Worm (Caenorhabditis elegans) whole organism, mixed stage, embryonic: ENCODE measurements around the gene C08F11.12.

ENCODE experiments used
- M03D4.4 ChIP-seq: sonication (generic microtip); optimal IDR thresholded peaks from 2 replicates; lab custom pipeline; 2017; ENCODE audit warnings: mild to moderate bottlenecking, missing genetic modification characterization, missing compliant biosample characterization
- bed-3 ChIP-seq: fragments of 200-800 bp; sonication (Bioruptor generic); optimal IDR thresholded peaks from 3 replicates; lab custom pipeline; 2018; ENCODE audit warnings: mild to moderate bottlenecking, missing genetic modification characterization, moderate library complexity, missing compliant biosample characterization
- blmp-1 ChIP-seq: fragments of 150-350 bp; optimal IDR thresholded peaks from 2 replicates; lab custom pipeline; 2014; ENCODE audit warnings: missing biosample characterization, missing genetic modification characterization
- ceh-39 ChIP-seq: fragments of 150-350 bp; optimal IDR thresholded peaks from 2 replicates; lab custom pipeline; 2014; ENCODE audit warnings: missing biosample characterization, missing genetic modification characterization
- ceh-43 ChIP-seq: fragments of 200-800 bp; sonication (Bioruptor generic); optimal IDR thresholded peaks from 2 replicates; lab custom pipeline; 2018; ENCODE audit warnings: mild to moderate bottlenecking, missing genetic modification characterization, moderate library complexity, missing compliant biosample characterization
- ceh-83 ChIP-seq: fragments of 200-800 bp; sonication (Bioruptor generic); optimal IDR thresholded peaks from 2 replicates; lab custom pipeline; 2018; ENCODE audit warnings: mild to moderate bottlenecking, missing genetic modification characterization, missing compliant biosample characterization
- ces-1 ChIP-seq: fragments of 150-350 bp; optimal IDR thresholded peaks from 2 replicates; lab custom pipeline; 2014; ENCODE audit warnings: missing biosample characterization, missing genetic modification reagents, missing genetic modification characterization
- cnd-1 ChIP-seq: fragments of 200-800 bp; sonication (Bioruptor generic); optimal IDR thresholded peaks from 2 replicates; lab custom pipeline; 2018; ENCODE audit warnings: mild to moderate bottlenecking, missing genetic modification characterization, missing compliant biosample characterization
- drap-1 ChIP-seq: fragments of 200-800 bp; sonication (Bioruptor generic); optimal IDR thresholded peaks from 3 replicates; lab custom pipeline; 2018; ENCODE audit warnings: mild to moderate bottlenecking, missing genetic modification characterization, missing compliant biosample characterization
- elt-1 ChIP-seq: sonication (generic microtip); optimal IDR thresholded peaks from 2 replicates; lab custom pipeline; 2017; ENCODE audit warnings: missing genetic modification characterization, mild to moderate bottlenecking, missing compliant biosample characterization, antibody characterized with exemption, moderate library complexity, borderline replicate concordance; ENCODE audit not compliant: insufficient read depth
- elt-3 ChIP-seq: fragments of 150-350 bp; optimal IDR thresholded peaks from 2 replicates; lab custom pipeline; 2014; ENCODE audit warnings: missing biosample characterization, missing genetic modification characterization
- flh-1 ChIP-seq: fragments of 200-800 bp; sonication (Bioruptor generic); optimal IDR thresholded peaks from 2 replicates; lab custom pipeline; 2018; ENCODE audit warnings: mild to moderate bottlenecking, missing genetic modification characterization, moderate library complexity, missing compliant biosample characterization
- ham-2 ChIP-seq: fragments of 200-800 bp; sonication (Bioruptor generic); optimal IDR thresholded peaks from 2 replicates; lab custom pipeline; 2018; ENCODE audit warnings: mild to moderate bottlenecking, missing genetic modification characterization, missing compliant biosample characterization
- lin-13 ChIP-seq: fragments of 150-350 bp; optimal IDR thresholded peaks from 2 replicates; lab custom pipeline; 2014; ENCODE audit warnings: missing biosample characterization, missing genetic modification characterization
- lin-32 ChIP-seq: fragments of 200-800 bp; sonication (Bioruptor generic); optimal IDR thresholded peaks from 2 replicates; lab custom pipeline; 2018; ENCODE audit warnings: mild to moderate bottlenecking, missing genetic modification characterization, missing compliant biosample characterization
- lsy-2 ChIP-seq: fragments of 150-350 bp; optimal IDR thresholded peaks from 2 replicates; lab custom pipeline; 2014; ENCODE audit warnings: missing biosample characterization, missing genetic modification characterization
- mab-5 ChIP-seq: fragments of 150-350 bp; optimal IDR thresholded peaks from 2 replicates; lab custom pipeline; 2014; ENCODE audit warnings: missing biosample characterization, missing genetic modification characterization
- mep-1 ChIP-seq: fragments of 150-350 bp; optimal IDR thresholded peaks from 2 replicates; lab custom pipeline; 2017; ENCODE audit warnings: missing biosample characterization, missing genetic modification reagents, missing genetic modification characterization, inconsistent platforms
- mls-2 ChIP-seq: sonication (generic microtip); optimal IDR thresholded peaks from 2 replicates; lab custom pipeline; 2016; ENCODE audit warnings: mild to moderate bottlenecking, missing genetic modification characterization, moderate library complexity, missing compliant biosample characterization
- nhr-12 ChIP-seq: fragments of 150-350 bp; optimal IDR thresholded peaks from 2 replicates; lab custom pipeline; 2014; ENCODE audit warnings: missing biosample characterization, missing genetic modification characterization
- nhr-2 ChIP-seq: fragments of 150-350 bp; optimal IDR thresholded peaks from 2 replicates; lab custom pipeline; 2014; ENCODE audit warnings: missing biosample characterization, missing genetic modification characterization
- nhr-237 ChIP-seq: fragments of 150-350 bp; optimal IDR thresholded peaks from 2 replicates; lab custom pipeline; 2014; ENCODE audit warnings: missing biosample characterization, missing genetic modification characterization
- nhr-28 ChIP-seq: fragments of 150-350 bp; optimal IDR thresholded peaks from 2 replicates; lab custom pipeline; 2014; ENCODE audit warnings: missing biosample characterization, missing genetic modification characterization
- pha-4 ChIP-seq: fragments of 150-350 bp; optimal IDR thresholded peaks from 2 replicates; lab custom pipeline; 2018; ENCODE audit warnings: missing biosample characterization, missing genetic modification reagents, missing genetic modification characterization
- sem-2 ChIP-seq: fragments of 200-800 bp; sonication (Bioruptor generic); optimal IDR thresholded peaks from 2 replicates; lab custom pipeline; 2018; ENCODE audit warnings: mild to moderate bottlenecking, missing genetic modification characterization, missing compliant biosample characterization
- snpc-4 ChIP-seq: fragments of 150-350 bp; optimal IDR thresholded peaks from 2 replicates; lab custom pipeline; 2014; ENCODE audit warnings: missing biosample characterization, missing genetic modification characterization
- sptf-1 ChIP-seq: sonication (generic microtip); optimal IDR thresholded peaks from 2 replicates; lab custom pipeline; 2017; ENCODE audit warnings: mild to moderate bottlenecking, missing genetic modification characterization, moderate library complexity, missing compliant biosample characterization
- tbx-8 ChIP-seq: fragments of 200-800 bp; sonication (Bioruptor generic); optimal IDR thresholded peaks from 2 replicates; lab custom pipeline; 2018; ENCODE audit warnings: mild to moderate bottlenecking, missing genetic modification characterization, moderate library complexity, missing compliant biosample characterization
- unc-120 ChIP-seq: sonication (generic microtip); optimal IDR thresholded peaks from 2 replicates; lab custom pipeline; 2017; ENCODE audit warnings: missing genetic modification characterization, missing compliant biosample characterization; ENCODE audit not compliant: poor library complexity, severe bottlenecking
- unc-39 ChIP-seq: fragments of 150-350 bp; optimal IDR thresholded peaks from 2 replicates; lab custom pipeline; 2014; ENCODE audit warnings: missing biosample characterization, missing genetic modification characterization
- unc-62 ChIP-seq: fragments of 150-350 bp; optimal IDR thresholded peaks from 2 replicates; lab custom pipeline; 2014; ENCODE audit warnings: missing biosample characterization, missing genetic modification reagents, missing genetic modification characterization
- zip-8 ChIP-seq: fragments of 150-350 bp; optimal IDR thresholded peaks from 2 replicates; lab custom pipeline; 2014; ENCODE audit warnings: missing biosample characterization, missing genetic modification characterization
- ztf-11 ChIP-seq: fragments of 150-350 bp; optimal IDR thresholded peaks from 2 replicates; lab custom pipeline; 2014; ENCODE audit warnings: missing biosample characterization, missing genetic modification characterization

Gene C08F11.12

DNA sequence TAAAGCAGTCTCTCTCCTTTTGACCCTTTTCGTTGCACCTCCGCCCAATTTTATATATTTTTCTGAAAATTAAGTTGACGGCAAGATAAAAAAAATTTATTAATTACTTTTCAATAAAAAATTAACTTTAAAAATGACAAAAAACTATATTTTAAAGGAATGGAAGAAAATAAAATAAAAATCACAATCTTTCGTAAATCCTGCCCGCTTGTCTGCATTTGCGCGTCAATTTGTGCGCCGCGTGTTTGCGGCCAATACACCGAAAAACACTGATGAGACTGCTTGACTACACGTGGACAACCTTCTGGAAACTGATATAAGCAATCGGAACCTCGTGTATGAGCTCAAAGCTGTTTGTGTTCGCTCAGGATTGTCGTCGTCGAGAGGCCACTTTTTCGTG, 14.3 kb downstream of the C08F11.12 start, which contains the start of gene C08F11.7:
TSS of gene C08F11.7 (plus strand) at position 301 of the 400 bp plus-strand sequence.
- TF ChIP-seq cnd-1 (tag; lab: Kevin White, UChicago) (no peak), ceh-39 (tag; lab: Kevin White, UChicago) (no peak), mep-1 (tag; lab: Kevin White, UChicago) (no peak)

DNA sequence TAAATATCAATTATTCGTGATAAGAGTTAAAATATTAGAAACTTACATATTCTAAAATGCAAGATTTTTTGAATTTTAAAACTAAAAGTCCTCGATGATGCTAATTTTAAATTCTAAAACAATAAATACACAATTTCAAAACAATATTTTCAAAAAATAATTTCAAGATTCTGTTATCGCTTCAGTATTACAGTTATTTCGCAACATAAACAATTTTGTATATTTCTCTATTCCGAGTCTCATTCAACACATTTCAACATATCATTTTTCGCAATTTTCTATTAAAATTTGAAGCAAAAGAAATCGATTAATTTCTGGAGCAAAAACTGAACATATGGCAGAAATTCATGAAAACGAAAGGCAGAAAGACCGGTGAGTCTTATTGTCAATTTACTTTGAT, 18.1 kb downstream of the C08F11.12 start, which contains the start of gene fbxa-98:
TSS of gene fbxa-98 (plus strand) at position 243 of the 400 bp plus-strand sequence.
- TF ChIP-seq tbx-8 (no peak), ztf-11 (tag; lab: Kevin White, UChicago) (no peak), ces-1 (GFP tag; lab: Kevin White, UChicago) (no peak), elt-1 (no peak), mls-2 (no peak), M03D4.4 (no peak), unc-39 (no peak), ceh-43 (GFP tag; lab: Kevin White, UChicago) (no peak), snpc-4 (tag; lab: Kevin White, UChicago) (no peak), blmp-1 (no peak), ceh-83 (GFP tag; lab: Kevin White, UChicago) (no peak), lsy-2 (tag; lab: Kevin White, UChicago) (no peak), nhr-237 (no peak), nhr-2 (tag; lab: Kevin White, UChicago) (no peak), sptf-1 (tag; lab: Kevin White, UChicago) (no peak)

DNA sequence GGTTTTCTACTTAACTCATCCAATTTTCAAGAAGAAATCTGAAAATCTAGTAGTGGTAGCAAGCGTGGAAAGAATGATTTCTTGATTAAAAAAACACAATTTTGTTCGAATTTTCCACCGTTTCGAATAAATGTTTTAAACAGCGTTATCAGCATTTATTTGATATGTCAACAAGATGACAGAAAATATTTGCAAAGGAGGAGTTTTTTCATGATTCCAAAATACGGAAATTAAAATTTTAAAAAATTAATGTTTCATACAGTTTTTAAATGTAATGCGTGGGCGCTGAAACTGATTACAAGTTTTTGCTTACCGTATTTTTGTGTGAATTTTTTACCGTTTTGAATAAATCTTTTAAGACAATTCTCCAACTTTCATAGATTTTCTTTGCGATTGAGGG, 18.7 kb downstream of the C08F11.12 start:
- TF ChIP-seq sptf-1 (tag; lab: Kevin White, UChicago) (no peak), ceh-83 (GFP tag; lab: Kevin White, UChicago) (no peak), lin-13 (tag; lab: Kevin White, UChicago) (no peak), unc-120 (no peak), blmp-1 (no peak), mab-5 (no peak), bed-3 (GFP tag; lab: Kevin White, UChicago) (no peak), elt-3 (no peak), ham-2 (no peak)

DNA sequence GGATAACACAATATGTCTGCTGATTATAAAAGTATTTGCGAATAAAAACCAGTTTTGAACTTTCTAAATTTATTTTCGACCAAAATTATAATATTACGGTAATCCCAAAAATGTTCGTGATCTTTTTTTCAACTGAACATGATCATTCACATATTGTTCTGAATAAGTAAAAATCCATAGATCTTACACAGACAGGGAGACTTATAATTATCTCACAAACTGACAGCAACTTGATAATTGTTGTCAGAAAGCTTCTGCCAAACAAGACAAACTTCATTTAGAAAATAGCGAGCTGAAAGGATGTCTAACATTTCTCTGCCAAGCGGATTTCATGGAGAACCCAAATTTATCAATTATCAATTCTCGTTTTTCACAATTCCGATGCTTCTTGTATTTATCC, 24.8 kb downstream of the C08F11.12 start, which contains the start of gene sru-21:
TSS of gene sru-21 (plus strand) at position 301 of the 400 bp plus-strand sequence.
- TF ChIP-seq mep-1 (tag; lab: Kevin White, UChicago) = no peak
- no peak for TF ChIP-seq ham-2
- TF ChIP-seq pha-4 (tag; lab: Kevin White, UChicago) = no peak

DNA sequence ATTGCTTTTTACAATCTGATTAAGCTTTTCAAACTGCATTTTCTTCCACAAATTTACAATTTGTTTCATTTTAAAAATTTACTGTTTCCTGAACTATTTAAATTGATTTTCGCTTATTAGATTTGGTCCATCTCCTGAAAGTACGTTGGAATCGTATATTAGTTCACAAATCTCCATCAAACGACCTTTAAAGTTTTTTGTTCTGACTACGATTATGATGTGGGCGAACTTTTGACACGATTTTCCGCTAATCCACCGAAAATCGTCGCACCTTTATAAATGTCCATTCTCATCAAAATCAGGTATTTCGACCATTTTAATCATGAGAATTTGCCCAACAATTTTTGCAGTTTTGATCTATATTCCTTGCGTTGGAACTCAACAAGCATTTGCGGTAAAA, 27.8 kb downstream of the C08F11.12 start, which contains the start of gene C08F11.1:
TSS of gene C08F11.1 (plus strand) at position 301 of the 400 bp plus-strand sequence.
- TF ChIP-seq sem-2 (no peak), ces-1 (GFP tag; lab: Kevin White, UChicago) (no peak), unc-39 (no peak)

DNA sequence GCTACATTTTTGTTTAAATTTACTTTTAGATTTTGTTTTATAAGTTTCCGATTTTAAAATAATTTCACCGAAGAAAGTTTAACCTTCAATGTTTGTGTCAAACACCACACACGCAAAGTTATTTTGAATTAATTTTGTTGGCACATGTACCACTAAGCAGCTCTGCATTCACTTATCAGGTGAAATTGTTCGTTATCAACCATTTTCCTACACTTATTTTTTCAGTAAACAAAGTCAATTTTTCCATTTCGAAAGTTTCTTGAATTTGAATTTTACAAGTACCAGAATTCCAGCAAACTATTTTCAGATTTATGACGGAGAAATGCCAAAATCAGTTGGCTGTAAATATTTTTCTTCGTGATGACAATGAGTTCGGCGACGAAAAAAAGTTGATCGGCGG, 32.1 kb downstream of the C08F11.12 start, which contains the start of gene C08F11.3:
TSS of gene C08F11.3 (plus strand) at position 301 of the 400 bp plus-strand sequence.
- TF ChIP-seq flh-1 (GFP tag; lab: Kevin White, UChicago) (no peak), drap-1 (GFP tag; lab: Kevin White, UChicago) (no peak), zip-8 (no peak), unc-39 (no peak), lsy-2 (tag; lab: Kevin White, UChicago) (no peak), snpc-4 (tag; lab: Kevin White, UChicago) (no peak), bed-3 (GFP tag; lab: Kevin White, UChicago) (no peak), ham-2 (no peak)

DNA sequence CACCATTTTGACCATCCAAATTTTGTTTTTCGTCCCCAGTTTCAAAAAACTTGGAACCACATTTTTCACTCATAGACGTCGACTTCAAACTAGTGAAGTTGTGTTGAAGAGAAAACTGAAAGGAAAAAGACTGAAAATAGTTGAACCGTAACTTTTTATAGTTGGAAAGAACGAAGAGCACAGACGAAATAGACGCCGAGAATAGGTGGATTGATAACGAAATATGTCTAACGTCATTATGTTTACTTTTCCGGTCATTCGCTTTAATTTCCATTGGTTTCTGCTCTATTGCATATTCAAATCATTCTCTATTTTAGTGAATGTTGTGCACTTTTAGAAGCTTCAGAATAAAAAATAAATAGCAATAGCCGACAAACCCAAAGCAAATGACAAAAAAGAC, 41.6 kb downstream of the C08F11.12 start, which contains the start of gene C08F11.13:
TSS of gene C08F11.13 (minus strand) at position 138 of the 400 bp plus-strand sequence.
- TF ChIP-seq elt-3 = no peak
- no peak for TF ChIP-seq flh-1 (GFP tag; lab: Kevin White, UChicago)
- TF ChIP-seq cnd-1 (tag; lab: Kevin White, UChicago) = no peak
- TF ChIP-seq nhr-12 (tag; lab: Kevin White, UChicago) = no peak
- no peak for TF ChIP-seq mls-2
- TF ChIP-seq nhr-28 (tag; lab: Kevin White, UChicago) = no peak
- TF ChIP-seq nhr-2 (tag; lab: Kevin White, UChicago) = no peak
- no peak for TF ChIP-seq elt-1
- TF ChIP-seq unc-39 = no peak
- no peak for TF ChIP-seq lin-32 (GFP tag; lab: Kevin White, UChicago)
- no peak for TF ChIP-seq unc-62 (GFP tag; lab: Kevin White, UChicago)
